Worm (Caenorhabditis elegans) whole organism, L2 larva: ENCODE results near the gene cbp-1.

ENCODE experiments used
- C34F6.9 ChIP-seq: fragments of 150-350 bp; optimal IDR thresholded peaks from 2 replicates; lab custom pipeline; 2014; ENCODE audit warnings: missing biosample characterization, missing genetic modification characterization
- F13H6.1 ChIP-seq: sonication (generic microtip); optimal IDR thresholded peaks from 2 replicates; lab custom pipeline; 2016; ENCODE audit warnings: missing genetic modification characterization, missing compliant biosample characterization
- R02D3.7 ChIP-seq: fragments of 150-350 bp; optimal IDR thresholded peaks from 2 replicates; lab custom pipeline; 2014; ENCODE audit warnings: missing biosample characterization, missing genetic modification characterization
- Y55F3AM.14 ChIP-seq: fragments of 200-800 bp; sonication (Bioruptor generic); optimal IDR thresholded peaks from 2 replicates; lab custom pipeline; 2018; ENCODE audit warnings: mild to moderate bottlenecking, missing genetic modification characterization, missing compliant biosample characterization
- ZK546.5 ChIP-seq: sonication (generic microtip); optimal IDR thresholded peaks from 2 replicates; lab custom pipeline; 2017; ENCODE audit warnings: missing biosample characterization, missing genetic modification characterization
- alr-1 ChIP-seq: fragments of 150-350 bp; optimal IDR thresholded peaks from 2 replicates; lab custom pipeline; 2014; ENCODE audit warnings: missing biosample characterization, missing genetic modification characterization
- aly-2 ChIP-seq: fragments of 150-350 bp; optimal IDR thresholded peaks from 2 replicates; lab custom pipeline; 2014; ENCODE audit warnings: missing biosample characterization, missing genetic modification characterization
- ama-1 ChIP-seq: fragments of 150-350 bp; optimal IDR thresholded peaks from 2 replicates; lab custom pipeline; 2018; ENCODE audit warnings: inconsistent platforms
- blmp-1 ChIP-seq: sonication (generic microtip); optimal IDR thresholded peaks from 2 replicates; lab custom pipeline; 2017; ENCODE audit warnings: missing genetic modification characterization, mild to moderate bottlenecking, missing compliant biosample characterization, antibody characterized with exemption, moderate library complexity; ENCODE audit not compliant: insufficient read depth
- ceh-16 ChIP-seq: fragments of 150-350 bp; optimal IDR thresholded peaks from 2 replicates; lab custom pipeline; 2014; ENCODE audit warnings: missing biosample characterization, missing genetic modification characterization
- ceh-82 ChIP-seq: fragments of 150-350 bp; optimal IDR thresholded peaks from 2 replicates; lab custom pipeline; 2014; ENCODE audit warnings: missing biosample characterization, missing genetic modification characterization
- crh-2 ChIP-seq: sonication (generic microtip); optimal IDR thresholded peaks from 2 replicates; lab custom pipeline; 2017; ENCODE audit warnings: missing biosample characterization, missing genetic modification characterization
- dmd-4 ChIP-seq: sonication (generic microtip); optimal IDR thresholded peaks from 2 replicates; lab custom pipeline; 2017; ENCODE audit warnings: missing biosample characterization, missing genetic modification characterization
- egl-27 ChIP-seq: sonication (generic microtip); optimal IDR thresholded peaks from 3 replicates; lab custom pipeline; 2017; ENCODE audit warnings: missing biosample characterization, missing genetic modification reagents, missing genetic modification characterization
- elt-3 ChIP-seq: sonication (generic microtip); optimal IDR thresholded peaks from 2 replicates; lab custom pipeline; 2017; ENCODE audit warnings: missing biosample characterization, missing genetic modification characterization
- fos-1 ChIP-seq: fragments of 150-350 bp; optimal IDR thresholded peaks from 2 replicates; lab custom pipeline; 2014; ENCODE audit warnings: missing biosample characterization, missing genetic modification characterization
- gmeb-1 ChIP-seq: fragments of 150-350 bp; optimal IDR thresholded peaks from 2 replicates; lab custom pipeline; 2014; ENCODE audit warnings: missing biosample characterization, missing genetic modification characterization
- lin-13 ChIP-seq: fragments of 150-350 bp; optimal IDR thresholded peaks from 2 replicates; lab custom pipeline; 2014; ENCODE audit warnings: missing biosample characterization, missing genetic modification reagents, missing genetic modification characterization
- lin-39 ChIP-seq: fragments of 150-350 bp; optimal IDR thresholded peaks from 2 replicates; lab custom pipeline; 2014; ENCODE audit warnings: missing biosample characterization, missing genetic modification reagents, missing genetic modification characterization
- lsy-2 ChIP-seq, 2 experiments: fragments of 150-350 bp in 1 of 2; sonication (generic microtip) in 1 of 2; optimal IDR thresholded peaks; 2 replicates each; lab custom pipeline; 2014 to 2017; ENCODE audit warnings: missing biosample characterization in 2 of 2, missing genetic modification characterization in 2 of 2
- mbf-1 ChIP-seq: sonication (generic microtip); optimal IDR thresholded peaks from 2 replicates; lab custom pipeline; 2017; ENCODE audit warnings: missing biosample characterization, missing genetic modification characterization
- nhr-11 ChIP-seq: fragments of 150-350 bp; optimal IDR thresholded peaks from 2 replicates; lab custom pipeline; 2014; ENCODE audit warnings: missing biosample characterization, missing genetic modification characterization
- nhr-12 ChIP-seq: fragments of 150-350 bp; optimal IDR thresholded peaks from 2 replicates; lab custom pipeline; 2014; ENCODE audit warnings: missing biosample characterization, missing genetic modification characterization
- nhr-129 ChIP-seq: fragments of 150-350 bp; optimal IDR thresholded peaks from 2 replicates; lab custom pipeline; 2014; ENCODE audit warnings: missing biosample characterization, missing genetic modification characterization
- nhr-23 ChIP-seq: fragments of 150-350 bp; optimal IDR thresholded peaks from 2 replicates; lab custom pipeline; 2014; ENCODE audit warnings: missing biosample characterization, missing genetic modification reagents, missing genetic modification characterization
- nhr-25 ChIP-seq: fragments of 150-350 bp; sonication (generic microtip); optimal IDR thresholded peaks from 3 replicates; lab custom pipeline; 2014; ENCODE audit warnings: missing biosample characterization, missing genetic modification characterization
- nhr-6 ChIP-seq: fragments of 150-350 bp; optimal IDR thresholded peaks from 2 replicates; lab custom pipeline; 2014; ENCODE audit warnings: missing biosample characterization, missing genetic modification characterization
- peb-1 ChIP-seq: fragments of 150-350 bp; optimal IDR thresholded peaks from 2 replicates; lab custom pipeline; 2014; ENCODE audit warnings: missing biosample characterization, missing genetic modification characterization
- sem-4 ChIP-seq: fragments of 150-350 bp; optimal IDR thresholded peaks from 2 replicates; lab custom pipeline; 2014; ENCODE audit warnings: missing biosample characterization, missing genetic modification reagents, missing genetic modification characterization
- skn-1 ChIP-seq: sonication (generic microtip); optimal IDR thresholded peaks from 2 replicates; lab custom pipeline; 2017; ENCODE audit warnings: missing biosample characterization, missing genetic modification characterization
- sma-3 ChIP-seq: sonication (generic microtip); optimal IDR thresholded peaks from 2 replicates; lab custom pipeline; 2016; ENCODE audit warnings: missing genetic modification reagents, missing genetic modification characterization, missing compliant biosample characterization
- sma-9 ChIP-seq, 2 experiments: fragments of 150-350 bp in 1 of 2; sonication (generic microtip) in 1 of 2; optimal IDR thresholded peaks; 2 replicates each; lab custom pipeline; 2014 to 2016; ENCODE audit warnings: missing genetic modification characterization in 2 of 2, mild to moderate bottlenecking in 1 of 2, missing biosample characterization in 1 of 2, missing compliant biosample characterization in 1 of 2, missing genetic modification reagents in 1 of 2, moderate library complexity in 1 of 2
- snpc-4 ChIP-seq: fragments of 150-350 bp; optimal IDR thresholded peaks from 2 replicates; lab custom pipeline; 2014; ENCODE audit warnings: missing biosample characterization, missing genetic modification characterization
- unc-62 ChIP-seq: fragments of 150-350 bp; optimal IDR thresholded peaks from 2 replicates; lab custom pipeline; 2014; ENCODE audit warnings: missing biosample characterization, missing genetic modification reagents, missing genetic modification characterization
- zag-1 ChIP-seq: fragments of 150-350 bp; optimal IDR thresholded peaks from 2 replicates; lab custom pipeline; 2014; ENCODE audit warnings: missing biosample characterization, missing genetic modification characterization
- ztf-4 ChIP-seq: fragments of 150-350 bp; optimal IDR thresholded peaks from 2 replicates; lab custom pipeline; 2014; ENCODE audit warnings: missing biosample characterization, missing genetic modification characterization

Gene cbp-1

ce11 chrIII:9717243-9717642, 49.1 kb upstream of the cbp-1 start (continued):
- TF ChIP-seq ZK546.5 (tag; lab: Kevin White, UChicago) (no peak), skn-1 (tag; lab: Kevin White, UChicago) (no peak), unc-62 (GFP tag; lab: Kevin White, UChicago) (no peak), ama-1 (lab: Kevin White, UChicago) (peak; percentile 98), lin-39 (tag; lab: Kevin White, UChicago) (no peak), alr-1 (tag; lab: Kevin White, UChicago) (no peak), gmeb-1 (tag; lab: Kevin White, UChicago) (peak; percentile 79), Y55F3AM.14 (GFP tag; lab: Kevin White, UChicago) (peak; percentile 27), blmp-1 (tag; lab: Kevin White, UChicago) (no peak), fos-1 (tag; lab: Kevin White, UChicago) (peak; percentile 58)

ce11 chrIII:9720191-9720590, 46.1 kb upstream of the cbp-1 start, which contains the start of gene ncx-7:
Gene ncx-7, minus strand, starts transcription at chrIII:9720291.
- TF ChIP-seq F13H6.1 (tag; lab: Kevin White, UChicago) (no peak), alr-1 (tag; lab: Kevin White, UChicago) (no peak), nhr-11 (no peak), fos-1 (tag; lab: Kevin White, UChicago) (no peak), nhr-23 (no peak), aly-2 (tag; lab: Kevin White, UChicago) (no peak), ztf-4 (tag; lab: Kevin White, UChicago) (no peak), sma-3 (GFP tag; lab: Kevin White, UChicago) (no peak), skn-1 (tag; lab: Kevin White, UChicago) (no peak), blmp-1 (tag; lab: Kevin White, UChicago) (no peak), nhr-12 (no peak), C34F6.9 (no peak), zag-1 (tag; lab: Kevin White, UChicago) (no peak), nhr-6 (tag; lab: Kevin White, UChicago) (no peak), egl-27 (no peak), ama-1 (lab: Kevin White, UChicago) (no peak), ceh-82 (no peak), dmd-4 (tag; lab: Kevin White, UChicago) (no peak), nhr-25 (tag; lab: Kevin White, UChicago) (no peak), lsy-2 (tag; optimal IDR thresholded peaks at IDR 0.05; lab: Kevin White, UChicago) (no peak)

DNA sequence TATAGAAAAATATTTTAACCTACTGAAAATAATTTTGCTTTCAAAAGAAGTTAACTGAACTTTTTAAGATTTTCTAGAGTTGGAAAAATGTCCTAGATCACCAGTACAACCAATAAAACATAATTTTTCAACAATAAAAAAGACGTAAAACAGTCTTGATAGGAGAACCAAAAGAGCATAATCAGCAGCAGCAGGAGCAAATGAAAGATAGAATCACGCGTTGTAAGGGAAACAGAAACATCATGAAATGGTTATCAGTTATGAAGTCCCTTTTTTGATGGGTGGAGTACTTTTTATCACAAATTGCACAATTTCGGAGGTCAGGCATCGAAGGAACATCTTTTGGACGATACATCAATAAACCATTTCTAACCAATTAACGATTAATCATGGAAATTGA, 44.3 kb upstream of the cbp-1 start:
- TF ChIP-seq F13H6.1 (tag; lab: Kevin White, UChicago) (peak; percentile 23), nhr-23 (no peak), R02D3.7 (tag; lab: Kevin White, UChicago) (no peak), ama-1 (lab: Kevin White, UChicago) (no peak), nhr-6 (tag; lab: Kevin White, UChicago) (no peak), lin-13 (GFP tag; lab: Kevin White, UChicago) (no peak), snpc-4 (tag; lab: Kevin White, UChicago) (no peak), ZK546.5 (tag; lab: Kevin White, UChicago) (no peak), gmeb-1 (tag; lab: Kevin White, UChicago) (peak; percentile 6), sma-9 (GFP tag; optimal IDR thresholded peaks at IDR 0.05; lab: Kevin White, UChicago) (peak; percentile 71), sma-9 (tag; optimal IDR thresholded peaks at IDR 0.05; lab: Kevin White, UChicago) (no peak), sem-4 (no peak), ztf-4 (tag; lab: Kevin White, UChicago) (no peak), Y55F3AM.14 (GFP tag; lab: Kevin White, UChicago) (no peak), mbf-1 (no peak), lin-39 (tag; lab: Kevin White, UChicago) (no peak), lsy-2 (tag; optimal IDR thresholded peaks at IDR 0.05; lab: Kevin White, UChicago) (no peak), C34F6.9 (no peak), blmp-1 (tag; lab: Kevin White, UChicago) (no peak), peb-1 (tag; lab: Kevin White, UChicago) (no peak), crh-2 (tag; lab: Kevin White, UChicago) (peak; percentile 60), sma-3 (GFP tag; lab: Kevin White, UChicago) (no peak), elt-3 (tag; lab: Kevin White, UChicago) (no peak), alr-1 (tag; lab: Kevin White, UChicago) (no peak), ceh-16 (tag; lab: Kevin White, UChicago) (no peak), fos-1 (tag; lab: Kevin White, UChicago) (peak; percentile 86), unc-62 (GFP tag; lab: Kevin White, UChicago) (no peak), ceh-82 (no peak), nhr-129 (tag; lab: Kevin White, UChicago) (no peak)
